Fruit fly (Drosophila melanogaster) whole organism: ENCODE measurements around the gene obe.

Source experiments
- pan ChIP-seq: fragments of >200 bp; optimal IDR thresholded peaks from 2 replicates; lab custom pipeline; 2017
- psq ChIP-seq: fragments of >200 bp; optimal IDR thresholded peaks from 2 replicates; lab custom pipeline; 2017
- usp ChIP-seq: fragments of >200 bp; optimal IDR thresholded peaks from 2 replicates; lab custom pipeline; 2017; ENCODE audit warnings: missing biosample characterization, missing genetic modification characterization, mixed read lengths

DNA sequence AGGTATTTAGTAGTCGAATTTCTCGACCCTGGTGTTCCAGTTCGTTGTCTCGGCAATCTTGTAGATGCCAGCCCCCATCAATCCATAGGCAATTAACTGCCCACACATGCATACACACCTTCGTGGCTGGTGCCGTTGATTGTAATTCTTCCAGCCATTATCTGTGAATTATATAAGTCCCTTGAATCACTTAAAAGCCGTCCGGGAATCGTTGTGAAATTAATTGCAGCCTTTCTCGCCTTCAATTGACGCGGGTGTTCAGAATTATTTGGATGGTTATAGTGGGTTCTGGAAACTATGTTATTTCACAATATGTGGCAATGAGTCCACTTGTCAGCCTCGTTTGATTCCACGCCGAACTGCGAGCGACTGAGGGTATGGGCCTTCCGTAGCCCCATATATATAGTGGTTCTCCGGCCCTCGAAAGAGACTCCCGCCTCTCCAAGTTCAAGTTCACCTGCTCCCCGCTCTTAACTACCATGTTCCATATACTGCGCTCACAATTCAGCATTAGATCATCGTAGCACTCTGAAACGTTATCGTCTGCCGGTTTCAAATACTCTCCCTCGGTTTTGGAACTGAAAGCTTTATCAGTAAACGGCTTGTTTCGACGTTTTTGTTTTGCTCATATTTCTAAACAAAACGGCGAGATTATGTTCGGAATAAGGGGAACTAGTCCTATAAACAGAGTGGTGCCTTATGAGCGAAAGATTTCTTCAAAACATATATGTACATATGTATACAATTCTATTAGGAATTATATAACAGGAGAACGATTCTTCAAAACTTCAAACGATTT is 51.3 kb downstream of the obe start, which contains the start of gene AOX1:
- no peak for TF ChIP-seq pan (lab: Kevin White, UChicago)
- TF ChIP-seq psq (lab: Kevin White, UChicago) = no peak
- no peak for TF ChIP-seq usp (GFP tag; lab: Kevin White, UChicago)
